Fruit fly (Drosophila melanogaster): Measurements from ENCODE around the gene Cdc7.

Cdc7 gene

DNA sequence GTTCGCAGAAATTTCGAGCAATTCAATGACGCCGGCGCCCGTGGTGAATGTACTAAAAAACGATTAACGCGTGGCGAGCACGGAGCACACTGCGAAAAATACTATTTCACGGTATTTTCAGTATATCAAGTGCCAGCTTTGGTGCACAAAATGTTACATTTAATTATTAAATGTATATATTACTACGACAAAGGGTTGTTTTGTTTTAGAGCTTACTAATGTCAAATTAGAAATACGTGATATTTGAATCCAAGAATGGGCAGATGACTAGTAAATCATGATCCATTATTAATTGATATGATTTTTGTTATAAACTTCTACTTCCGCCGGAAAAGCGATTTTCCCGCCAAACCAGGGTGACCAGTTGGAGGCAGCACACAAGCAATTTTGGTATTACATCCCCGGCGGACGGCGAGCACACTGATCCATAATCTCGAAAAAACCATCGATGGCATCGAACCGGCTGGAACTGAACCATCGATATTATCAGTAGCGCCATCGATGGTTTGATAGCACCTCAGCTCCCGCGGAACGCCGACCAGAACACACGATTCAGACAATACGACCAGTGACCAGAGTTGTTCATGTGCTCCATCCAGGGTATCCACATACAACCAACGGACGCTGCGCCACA is at the start of gene Cdc7, which contains the start of gene CG3226:
Cdc7 (plus strand) TSS at position 344 of the 634 bp plus-strand sequence.
CG3226 (minus strand) TSS at position 51 of the 634 bp plus-strand sequence.
- TF ChIP-seq ttk (optimal IDR thresholded peaks at IDR 0.05) (no peak), h (optimal IDR thresholded peaks at IDR 0.05) (no peak), Myc (optimal IDR thresholded peaks at IDR 0.05) (no peak), psq (optimal IDR thresholded peaks at IDR 0.05) (no peak), Sin3A (optimal IDR thresholded peaks at IDR 0.05) (no peak), insv (optimal IDR thresholded peaks at IDR 0.05) (no peak)

DNA sequence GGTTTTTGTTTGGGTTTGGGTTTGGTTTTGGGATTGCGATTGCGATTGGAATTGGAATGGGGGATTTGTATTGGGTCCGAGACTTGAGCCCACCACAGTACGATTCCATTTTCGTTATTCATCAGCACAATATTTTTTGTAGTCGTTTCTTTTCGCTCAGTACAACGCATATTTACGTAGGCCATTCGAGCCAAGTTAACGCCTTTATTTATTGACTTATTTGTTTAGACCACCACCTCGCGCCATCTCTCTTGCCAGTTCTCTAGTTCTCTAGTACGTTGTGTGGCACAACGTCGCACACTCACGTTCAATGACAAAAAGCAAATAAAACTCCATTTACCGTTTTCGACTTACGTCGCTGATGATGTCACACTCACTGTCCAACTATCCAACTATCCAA is 49.6 kb upstream of the Cdc7 start:
- TF ChIP-seq insv (optimal IDR thresholded peaks at IDR 0.05) (no peak), Myc (optimal IDR thresholded peaks at IDR 0.05) (no peak), ttk (optimal IDR thresholded peaks at IDR 0.05) (no peak), Sin3A (optimal IDR thresholded peaks at IDR 0.05) (no peak), h (optimal IDR thresholded peaks at IDR 0.05) (no peak), psq (optimal IDR thresholded peaks at IDR 0.05) (no peak)

dm6 chrX:6611831-6612230 is 42.5 kb upstream of the Cdc7 start:
- TF ChIP-seq insv (optimal IDR thresholded peaks at IDR 0.05) (no peak), Myc (optimal IDR thresholded peaks at IDR 0.05) (no peak), ttk (optimal IDR thresholded peaks at IDR 0.05) (no peak), Sin3A (optimal IDR thresholded peaks at IDR 0.05) (no peak), h (optimal IDR thresholded peaks at IDR 0.05) (no peak), psq (optimal IDR thresholded peaks at IDR 0.05) (no peak)

DNA sequence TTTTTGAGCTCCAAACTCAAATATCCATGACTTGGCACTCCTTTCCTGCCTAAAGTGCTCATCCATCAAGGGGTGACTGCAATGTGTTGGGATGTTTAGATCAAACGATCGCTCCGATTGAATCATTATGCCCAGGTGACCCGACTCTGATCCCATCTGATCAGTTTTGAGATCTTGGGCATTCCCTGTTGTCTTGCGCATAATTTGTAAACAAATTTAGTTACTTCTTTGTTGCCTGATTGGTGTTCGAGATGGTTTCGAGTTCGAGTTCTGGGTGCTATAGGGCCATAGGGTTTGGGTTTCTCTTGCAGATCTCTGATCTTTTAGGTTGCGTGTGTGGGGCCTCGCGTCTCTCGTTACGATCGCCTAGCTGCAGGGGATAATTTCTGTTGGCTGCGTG is 41.8 kb upstream of the Cdc7 start:
- TF ChIP-seq Myc (optimal IDR thresholded peaks at IDR 0.05) (no peak), h (optimal IDR thresholded peaks at IDR 0.05) (no peak), psq (optimal IDR thresholded peaks at IDR 0.05) (no peak), Sin3A (optimal IDR thresholded peaks at IDR 0.05) (no peak), ttk (optimal IDR thresholded peaks at IDR 0.05) (no peak), insv (optimal IDR thresholded peaks at IDR 0.05) (no peak)

DNA sequence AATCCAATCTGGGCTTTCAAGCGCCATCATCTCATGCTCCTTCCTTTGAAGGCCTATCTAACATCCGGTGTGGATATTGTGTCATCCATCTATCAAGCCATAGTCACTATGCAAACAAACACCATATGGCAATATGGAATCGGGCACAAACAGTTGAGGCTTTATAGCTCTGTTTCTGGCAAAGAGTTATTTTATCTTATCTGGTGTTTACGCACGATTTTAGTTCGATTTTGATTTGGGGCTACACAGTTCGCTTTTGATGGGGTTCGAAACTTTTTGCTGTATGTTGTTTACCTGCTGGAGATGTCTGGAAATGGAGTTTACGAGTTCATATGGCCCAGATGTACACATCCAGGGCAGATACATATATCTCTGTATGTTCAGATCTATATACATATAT is 40.8 kb upstream of the Cdc7 start:
- TF ChIP-seq Sin3A (optimal IDR thresholded peaks at IDR 0.05) (no peak), h (optimal IDR thresholded peaks at IDR 0.05) (no peak), Myc (optimal IDR thresholded peaks at IDR 0.05) (no peak), ttk (optimal IDR thresholded peaks at IDR 0.05) (no peak), insv (optimal IDR thresholded peaks at IDR 0.05) (no peak), psq (optimal IDR thresholded peaks at IDR 0.05) (no peak)

DNA sequence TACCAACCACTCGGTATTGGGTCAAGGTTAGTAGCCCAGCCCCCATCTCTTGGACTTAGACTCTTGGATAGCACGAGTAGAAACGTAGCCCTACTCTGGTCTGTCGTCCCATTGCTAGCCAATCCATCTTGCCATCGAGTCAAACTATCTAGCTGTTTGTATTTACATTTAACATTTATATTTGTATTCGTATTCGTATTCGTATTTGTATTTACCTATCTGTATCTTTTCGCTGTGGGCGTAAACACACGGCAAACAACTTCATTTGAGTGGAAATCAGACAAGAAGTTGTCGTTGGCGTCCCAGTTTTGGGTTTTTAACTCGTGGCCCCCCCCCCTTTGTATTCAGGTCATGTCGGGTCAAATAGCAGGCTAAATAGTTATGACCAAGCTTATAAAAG is 40.1 kb upstream of the Cdc7 start:
- no peak for TF ChIP-seq psq (optimal IDR thresholded peaks at IDR 0.05)
- TF ChIP-seq ttk (optimal IDR thresholded peaks at IDR 0.05), result no peak
- no peak for TF ChIP-seq Myc (optimal IDR thresholded peaks at IDR 0.05)
- TF ChIP-seq Sin3A (optimal IDR thresholded peaks at IDR 0.05), result no peak
- no peak for TF ChIP-seq h (optimal IDR thresholded peaks at IDR 0.05)
- TF ChIP-seq insv (optimal IDR thresholded peaks at IDR 0.05), result no peak

DNA sequence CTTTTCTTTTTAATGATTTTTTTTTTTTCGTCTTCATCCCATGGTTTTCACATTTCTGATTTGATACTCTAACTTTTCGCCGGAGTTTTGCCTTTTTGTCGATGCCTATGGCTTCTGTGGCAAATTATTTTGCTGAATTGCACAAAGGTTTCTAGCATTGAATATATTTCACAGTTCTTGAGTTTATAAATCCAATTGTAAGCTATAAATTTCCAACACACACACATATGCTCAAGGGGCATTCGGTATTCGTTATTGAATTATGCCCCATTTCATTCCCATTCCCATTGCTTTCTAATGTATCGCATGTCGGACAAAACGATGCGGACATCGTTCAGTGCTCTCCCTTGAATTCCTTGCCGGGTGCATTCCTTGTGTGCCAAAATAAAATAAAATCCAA is 38.9 kb upstream of the Cdc7 start:
- TF ChIP-seq h (optimal IDR thresholded peaks at IDR 0.05) (no peak), insv (optimal IDR thresholded peaks at IDR 0.05) (no peak), psq (optimal IDR thresholded peaks at IDR 0.05) (no peak), ttk (optimal IDR thresholded peaks at IDR 0.05) (no peak), Sin3A (optimal IDR thresholded peaks at IDR 0.05) (no peak), Myc (optimal IDR thresholded peaks at IDR 0.05) (no peak)

DNA sequence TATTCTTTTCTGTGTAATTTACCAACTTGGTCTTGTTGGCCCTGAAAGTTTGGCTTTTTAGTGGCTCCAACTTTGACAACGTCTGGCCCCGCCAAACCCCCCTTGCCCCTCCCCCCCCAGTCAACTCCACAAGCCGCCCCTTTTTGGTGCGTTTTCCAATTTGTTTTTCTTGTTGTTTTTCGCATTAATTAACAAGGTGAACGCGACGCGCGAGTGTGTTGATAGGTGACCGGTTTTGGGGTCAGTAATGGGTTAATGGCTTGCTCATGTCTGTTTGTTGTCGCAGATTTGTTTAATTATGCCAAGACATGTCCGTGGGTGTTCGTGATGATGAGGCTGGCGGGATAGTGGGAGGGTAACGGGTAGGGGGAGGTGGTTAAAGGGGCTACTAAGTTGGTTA is 37.6 kb upstream of the Cdc7 start:
- no peak for TF ChIP-seq psq (optimal IDR thresholded peaks at IDR 0.05)
- no peak for TF ChIP-seq Sin3A (optimal IDR thresholded peaks at IDR 0.05)
- TF ChIP-seq h (optimal IDR thresholded peaks at IDR 0.05), result no peak
- no peak for TF ChIP-seq insv (optimal IDR thresholded peaks at IDR 0.05)
- no peak for TF ChIP-seq ttk (optimal IDR thresholded peaks at IDR 0.05)

DNA sequence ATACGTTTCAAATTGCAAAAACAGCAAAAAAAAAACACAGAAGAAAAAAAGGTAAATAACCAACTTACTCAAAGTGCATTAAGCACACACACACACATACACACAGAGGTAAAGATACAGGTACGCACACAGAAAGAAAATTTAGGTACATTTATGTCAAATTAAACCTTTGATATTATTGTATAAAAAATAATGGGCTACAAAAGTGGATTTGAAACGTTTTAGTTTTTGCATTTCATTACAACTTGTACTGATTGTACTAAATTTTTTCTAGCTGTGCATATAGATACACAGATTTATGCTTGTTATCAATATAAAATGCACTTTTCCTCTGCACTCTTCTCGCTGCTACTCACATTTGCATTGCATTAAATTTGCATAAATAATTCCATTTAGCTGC is 37.0 kb upstream of the Cdc7 start:
- no peak for TF ChIP-seq psq (optimal IDR thresholded peaks at IDR 0.05)
- TF ChIP-seq Sin3A (optimal IDR thresholded peaks at IDR 0.05), result no peak
- TF ChIP-seq ttk (optimal IDR thresholded peaks at IDR 0.05), result no peak
- no peak for TF ChIP-seq insv (optimal IDR thresholded peaks at IDR 0.05)
- no peak for TF ChIP-seq h (optimal IDR thresholded peaks at IDR 0.05)
- TF ChIP-seq Myc (optimal IDR thresholded peaks at IDR 0.05), result no peak

DNA sequence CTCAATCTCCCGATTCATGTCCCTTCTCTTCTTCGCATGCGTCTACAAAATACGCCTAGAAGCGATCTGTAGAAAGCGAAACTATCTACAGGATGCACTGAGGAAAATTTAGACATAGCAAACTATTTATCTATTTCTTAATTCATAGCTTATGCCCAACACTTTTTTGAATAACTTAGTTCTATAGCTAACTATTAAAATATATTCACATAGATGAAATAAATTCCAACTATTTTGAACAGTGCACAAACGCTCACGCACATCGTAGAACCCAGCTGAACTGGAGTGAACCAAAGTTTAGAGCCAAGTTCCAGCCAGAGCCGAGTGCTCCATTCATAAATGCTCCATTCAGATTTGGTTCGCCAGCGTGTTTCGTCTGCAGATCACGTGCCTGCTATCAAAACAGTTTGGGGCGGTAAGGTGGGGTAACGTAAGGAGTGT is 32.8 kb upstream of the Cdc7 start:
- TF ChIP-seq insv (optimal IDR thresholded peaks at IDR 0.05) (no peak), psq (optimal IDR thresholded peaks at IDR 0.05) (no peak), Sin3A (optimal IDR thresholded peaks at IDR 0.05) (no peak), ttk (optimal IDR thresholded peaks at IDR 0.05) (no peak), h (optimal IDR thresholded peaks at IDR 0.05) (no peak), Myc (optimal IDR thresholded peaks at IDR 0.05) (no peak)

dm6 chrX:6624006-6624745 is 30.2 kb upstream of the Cdc7 start:
- TF ChIP-seq insv (optimal IDR thresholded peaks at IDR 0.05) (no peak), Myc (optimal IDR thresholded peaks at IDR 0.05) (no peak), h (optimal IDR thresholded peaks at IDR 0.05) (no peak), Sin3A (optimal IDR thresholded peaks at IDR 0.05) (no peak), ttk (optimal IDR thresholded peaks at IDR 0.05) (no peak), psq (optimal IDR thresholded peaks at IDR 0.05) (no peak)

DNA sequence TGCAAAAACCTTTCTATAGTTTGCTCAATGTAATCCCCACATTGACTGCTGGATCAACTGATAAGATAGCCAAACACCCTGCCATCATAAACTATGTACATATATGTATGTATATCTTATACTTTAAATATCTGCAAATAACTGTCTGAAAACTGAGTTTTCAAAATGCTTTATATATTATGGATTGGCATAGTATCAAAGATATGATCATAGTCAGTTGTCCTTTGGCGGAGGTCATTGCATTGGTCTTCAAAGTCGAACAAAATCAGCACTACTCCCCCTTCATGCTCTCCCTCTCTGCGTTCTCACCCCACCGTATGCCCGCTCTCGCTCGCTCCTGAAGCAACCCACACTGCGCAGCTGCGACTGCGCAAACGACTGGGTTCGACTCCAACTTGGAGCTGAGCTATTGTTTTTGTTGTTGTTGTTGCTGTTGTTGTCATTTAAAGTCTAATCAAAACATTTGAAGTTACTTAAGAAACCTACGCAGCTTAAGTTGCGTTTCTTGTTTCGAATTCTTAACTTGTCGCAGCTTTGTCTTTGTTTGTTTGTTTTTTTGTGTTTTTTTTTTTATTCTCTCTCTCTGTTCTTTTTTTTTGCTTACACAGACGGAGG is 29.3 kb upstream of the Cdc7 start:
- TF ChIP-seq h (optimal IDR thresholded peaks at IDR 0.05), result no peak
- no peak for TF ChIP-seq insv (optimal IDR thresholded peaks at IDR 0.05)
- no peak for TF ChIP-seq ttk (optimal IDR thresholded peaks at IDR 0.05)
- TF ChIP-seq Myc (optimal IDR thresholded peaks at IDR 0.05), result no peak
- no peak for TF ChIP-seq psq (optimal IDR thresholded peaks at IDR 0.05)
- TF ChIP-seq Sin3A (optimal IDR thresholded peaks at IDR 0.05), result no peak
